Worm (Caenorhabditis elegans): ENCODE results near the gene clc-20.

DNA sequence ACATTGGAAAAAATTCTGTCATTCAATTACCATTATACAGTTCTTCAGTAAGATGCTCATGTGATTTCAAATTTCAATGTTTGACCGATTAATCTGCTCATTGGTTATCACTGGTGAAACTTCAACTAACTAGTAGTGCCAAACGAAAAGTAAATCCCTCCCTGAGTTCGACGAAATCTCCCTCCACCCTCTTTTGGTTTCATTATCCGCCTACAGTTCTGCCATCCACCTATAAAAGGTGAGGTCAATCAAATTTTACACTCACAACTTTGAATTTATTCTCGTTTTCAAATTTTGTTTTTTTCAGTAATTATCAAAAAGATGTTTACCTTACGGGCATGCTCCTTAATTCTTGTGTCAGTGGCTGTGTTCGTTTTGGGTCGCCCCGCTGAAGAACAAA, 29.8 kb upstream of the clc-20 start, which contains the start of gene far-8:
- no peak for TF ChIP-seq klf-2 (GFP tag; conservative IDR thresholded peaks at IDR 0.05)
- TF ChIP-seq tab-1 (GFP tag; IDR thresholded peaks at IDR 0.05): no peak
- TF ChIP-seq T22C8.4 (GFP tag; IDR thresholded peaks at IDR 0.05): no peak
- TF ChIP-seq flt-1 (GFP tag; IDR thresholded peaks at IDR 0.05): no peak
- no peak for TF ChIP-seq cog-1 (tag; optimal IDR thresholded peaks at IDR 0.05)
- TF ChIP-seq med-1 (GFP tag; optimal IDR thresholded peaks at IDR 0.05; ENCODE audit: insufficient read depth): no peak
- TF ChIP-seq ztf-23 (GFP tag; IDR thresholded peaks at IDR 0.05): no peak
- no peak for TF ChIP-seq ref-1 (GFP tag; conservative IDR thresholded peaks at IDR 0.05)
